Worm (Caenorhabditis elegans): ENCODE results near the gene lgc-25.

The lgc-25 gene

ce11 chrX:14134883-14135282 lies 26.7 kb downstream of the lgc-25 start (continued):
- peak; percentile 49 for TF ChIP-seq dve-1 (tag; optimal IDR thresholded peaks at IDR 0.05; ENCODE audit: insufficient read depth)
- TF ChIP-seq F26F4.8 (GFP tag; conservative IDR thresholded peaks at IDR 0.05), result no peak
- TF ChIP-seq ZK546.5 (tag; optimal IDR thresholded peaks at IDR 0.05), result no peak
- 0 out of 2 replicates have a peak, but pooled peaks have one; percentile 10 for TF ChIP-seq D1046.2 (GFP tag; IDR thresholded peaks at IDR 0.05)
- no peak for TF ChIP-seq unc-130 (GFP tag; optimal IDR thresholded peaks at IDR 0.05)
- peak; percentile 39 for TF ChIP-seq duxl-1 (tag; optimal IDR thresholded peaks at IDR 0.05; ENCODE audit: poor library complexity)
- no peak for TF ChIP-seq zfp-2 (tag; optimal IDR thresholded peaks at IDR 0.05)
- no peak for TF ChIP-seq madf-5 (GFP tag; IDR thresholded peaks at IDR 0.05)
- TF ChIP-seq Y105C5A.15 (GFP tag; IDR thresholded peaks at IDR 0.05), result no peak
- no peak for TF ChIP-seq ceh-28 (tag; optimal IDR thresholded peaks at IDR 0.05)
- TF ChIP-seq snpc-1.2 (GFP tag; IDR thresholded peaks at IDR 0.05), result peak; percentile 81
- TF ChIP-seq zfp-3 (GFP tag; conservative IDR thresholded peaks at IDR 0.05), result no peak
- TF ChIP-seq Y5F2A.4 (GFP tag; optimal IDR thresholded peaks at IDR 0.05), result no peak
- no peak for TF ChIP-seq set-16 (GFP tag; IDR thresholded peaks at IDR 0.05)
- no peak for TF ChIP-seq mxl-2 (GFP tag; conservative IDR thresholded peaks at IDR 0.05)
- no peak for TF ChIP-seq Y75B8A.6 (GFP tag; IDR thresholded peaks at IDR 0.05)
- no peak for TF ChIP-seq F44E2.7 (GFP tag; IDR thresholded peaks at IDR 0.05)
- no peak for TF ChIP-seq nhr-25 (tag; optimal IDR thresholded peaks at IDR 0.05; ENCODE audit: borderline replicate concordance, insufficient read depth)
- no peak for TF ChIP-seq unc-62 (GFP tag; optimal IDR thresholded peaks at IDR 0.05 in 1 of 2)
- no peak for TF ChIP-seq unc-62 (tag; optimal IDR thresholded peaks at IDR 0.05)
- no peak for TF ChIP-seq attf-4 (tag; optimal IDR thresholded peaks at IDR 0.05)
- TF ChIP-seq lsy-2 (tag; optimal IDR thresholded peaks at IDR 0.05), result no peak
- no peak for TF ChIP-seq dpl-1 (GFP tag; optimal IDR thresholded peaks at IDR 0.05)
- no peak for TF ChIP-seq nhr-102 (tag; optimal IDR thresholded peaks at IDR 0.05)
- no peak for TF ChIP-seq ctbp-1 (GFP tag; IDR thresholded peaks at IDR 0.05)
- no peak for TF ChIP-seq saeg-2 (GFP tag; IDR thresholded peaks at IDR 0.05)
- peak; percentile 60 for TF ChIP-seq lin-38 (GFP tag; IDR thresholded peaks at IDR 0.05)
- no peak for TF ChIP-seq egl-27 (tag; optimal IDR thresholded peaks at IDR 0.05)
- no peak for TF ChIP-seq lin-39 (tag; optimal IDR thresholded peaks at IDR 0.05)
- no peak for TF ChIP-seq ZK337.2 (GFP tag; IDR thresholded peaks at IDR 0.05)
- no peak for TF ChIP-seq fkh-10 (GFP tag; optimal IDR thresholded peaks at IDR 0.05)
- TF ChIP-seq hlh-30 (tag; optimal IDR thresholded peaks at IDR 0.05; ENCODE audit: insufficient read depth), result no peak
- TF ChIP-seq daf-12 (tag; optimal IDR thresholded peaks at IDR 0.05), result no peak
- peak; percentile 39 for TF ChIP-seq dmd-6 (GFP tag; IDR thresholded peaks at IDR 0.05)
- TF ChIP-seq pqm-1 (tag; optimal IDR thresholded peaks at IDR 0.05), result no peak
- no peak for TF ChIP-seq nhr-42 (GFP tag; IDR thresholded peaks at IDR 0.05)
- TF ChIP-seq nhr-11 (tag; optimal IDR thresholded peaks at IDR 0.05), result no peak
- TF ChIP-seq vab-7 (GFP tag; IDR thresholded peaks at IDR 0.05), result peak; percentile 68; the same call in 1 of the 2 replicates
- no peak for TF ChIP-seq F49E8.2 (tag; optimal IDR thresholded peaks at IDR 0.05; ENCODE audit: borderline replicate concordance)
- peak; percentile 56; the same call in 1 of the 2 replicates for TF ChIP-seq Y48G9A.11 (GFP tag; IDR thresholded peaks at IDR 0.05)

- peak in 1 of 2 experiments; percentile 71 for TF ChIP-seq unc-62 (GFP tag; optimal IDR thresholded peaks at IDR 0.05 in 1 of 2)
- no peak for TF ChIP-seq unc-62 (tag; optimal IDR thresholded peaks at IDR 0.05)
- TF ChIP-seq hlh-11 (tag; optimal IDR thresholded peaks at IDR 0.05), result no peak
These were observed 27.3 kb downstream of the lgc-25 start, which contains the start of gene F28H6.8 for ce11 chrX:14134244-14134643. Gene F28H6.8, minus strand, starts transcription at chrX:14134344.
